Worm (Caenorhabditis elegans) whole organism, late embryonic: ENCODE data around the gene glb-15.

Source experiments
- F13H6.1 ChIP-seq: sonication (generic microtip); optimal IDR thresholded peaks from 2 replicates; lab custom pipeline; 2016; ENCODE audit warnings: missing genetic modification characterization, missing compliant biosample characterization
- K02D7.2 ChIP-seq: sonication (generic microtip); optimal IDR thresholded peaks from 2 replicates; lab custom pipeline; 2017; ENCODE audit warnings: mild to moderate bottlenecking, missing genetic modification characterization, missing compliant biosample characterization
- ama-1 ChIP-seq: fragments of 150-350 bp; optimal IDR thresholded peaks from 2 replicates; lab custom pipeline; 2014
- ceh-22 ChIP-seq: sonication (generic microtip); optimal IDR thresholded peaks from 2 replicates; lab custom pipeline; 2017; ENCODE audit warnings: missing biosample characterization, missing genetic modification characterization
- eyg-1 ChIP-seq: sonication (generic microtip); optimal IDR thresholded peaks from 2 replicates; lab custom pipeline; 2016; ENCODE audit warnings: missing genotype, missing genetic modification characterization, missing compliant biosample characterization
- madf-2 ChIP-seq: sonication (generic microtip); optimal IDR thresholded peaks from 2 replicates; lab custom pipeline; 2017; ENCODE audit warnings: missing genetic modification characterization, missing compliant biosample characterization
- nhr-11 ChIP-seq: fragments of 150-350 bp; optimal IDR thresholded peaks from 2 replicates; lab custom pipeline; 2014; ENCODE audit warnings: missing biosample characterization, missing genetic modification characterization
- nhr-232 ChIP-seq: sonication (generic microtip); optimal IDR thresholded peaks from 2 replicates; lab custom pipeline; 2016; ENCODE audit warnings: missing genetic modification characterization, missing compliant biosample characterization
- odd-2 ChIP-seq: sonication (generic microtip); optimal IDR thresholded peaks from 2 replicates; lab custom pipeline; 2017; ENCODE audit warnings: antibody characterized with exemption, mild to moderate bottlenecking, missing genetic modification characterization, missing compliant biosample characterization
- pha-2 ChIP-seq: sonication (generic microtip); optimal IDR thresholded peaks from 2 replicates; lab custom pipeline; 2017; ENCODE audit warnings: mild to moderate bottlenecking, missing genetic modification characterization, missing compliant biosample characterization
- sdc-2 ChIP-seq: sonication (generic microtip); optimal IDR thresholded peaks from 2 replicates; lab custom pipeline; 2016; ENCODE audit warnings: missing genotype, missing genetic modification characterization, missing compliant biosample characterization
- tbx-2 ChIP-seq: sonication (generic microtip); optimal IDR thresholded peaks from 2 replicates; lab custom pipeline; 2016; ENCODE audit warnings: missing genetic modification characterization, missing compliant biosample characterization
- ttx-3 ChIP-seq: sonication (generic microtip); optimal IDR thresholded peaks from 2 replicates; lab custom pipeline; 2016; ENCODE audit warnings: missing genetic modification reagents, missing genetic modification characterization, missing compliant biosample characterization
- unc-55 ChIP-seq: sonication (generic microtip); optimal IDR thresholded peaks from 2 replicates; lab custom pipeline; 2017; ENCODE audit warnings: missing biosample characterization, missing genetic modification reagents, missing genetic modification characterization

DNA sequence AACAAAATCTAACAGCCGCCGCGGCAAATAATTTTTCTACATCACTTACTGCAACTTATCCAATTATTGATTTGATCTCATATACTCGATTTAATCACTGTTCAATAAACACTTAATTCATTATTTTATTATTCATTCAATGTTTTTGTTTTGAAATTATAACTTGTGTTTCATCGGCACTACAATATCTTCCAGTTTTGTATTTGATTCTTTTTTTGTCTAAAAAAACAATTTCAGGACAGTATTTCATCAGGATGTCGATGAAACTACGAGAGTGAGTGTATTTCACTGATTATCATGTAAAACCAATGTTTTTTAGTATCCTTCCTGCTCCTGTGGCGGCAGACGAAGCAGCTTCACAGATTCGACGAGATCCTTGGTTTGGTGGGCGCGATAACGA is 27.2 kb upstream of the glb-15 start, which contains the start of gene skp-1:
- no peak for TF ChIP-seq sdc-2
- TF ChIP-seq pha-2 (tag; lab: Kevin White, UChicago), result no peak
- TF ChIP-seq tbx-2, result no peak
- no peak for TF ChIP-seq unc-55
- TF ChIP-seq ttx-3 (tag; lab: Kevin White, UChicago), result no peak
- no peak for TF ChIP-seq K02D7.2 (tag; lab: Kevin White, UChicago)
- TF ChIP-seq nhr-232 (tag; lab: Kevin White, UChicago), result no peak
- TF ChIP-seq ama-1 (lab: Kevin White, UChicago), result no peak
- no peak for TF ChIP-seq ceh-22
- TF ChIP-seq odd-2 (tag; lab: Kevin White, UChicago), result no peak
- no peak for TF ChIP-seq madf-2
- TF ChIP-seq F13H6.1 (tag; lab: Kevin White, UChicago), result no peak
- no peak for TF ChIP-seq nhr-11 (tag; lab: Kevin White, UChicago)
- TF ChIP-seq eyg-1 (tag; lab: Kevin White, UChicago), result no peak
